Fruit fly (Drosophila melanogaster): Measurements from ENCODE around the gene CG12795.

CG12795 gene

DNA sequence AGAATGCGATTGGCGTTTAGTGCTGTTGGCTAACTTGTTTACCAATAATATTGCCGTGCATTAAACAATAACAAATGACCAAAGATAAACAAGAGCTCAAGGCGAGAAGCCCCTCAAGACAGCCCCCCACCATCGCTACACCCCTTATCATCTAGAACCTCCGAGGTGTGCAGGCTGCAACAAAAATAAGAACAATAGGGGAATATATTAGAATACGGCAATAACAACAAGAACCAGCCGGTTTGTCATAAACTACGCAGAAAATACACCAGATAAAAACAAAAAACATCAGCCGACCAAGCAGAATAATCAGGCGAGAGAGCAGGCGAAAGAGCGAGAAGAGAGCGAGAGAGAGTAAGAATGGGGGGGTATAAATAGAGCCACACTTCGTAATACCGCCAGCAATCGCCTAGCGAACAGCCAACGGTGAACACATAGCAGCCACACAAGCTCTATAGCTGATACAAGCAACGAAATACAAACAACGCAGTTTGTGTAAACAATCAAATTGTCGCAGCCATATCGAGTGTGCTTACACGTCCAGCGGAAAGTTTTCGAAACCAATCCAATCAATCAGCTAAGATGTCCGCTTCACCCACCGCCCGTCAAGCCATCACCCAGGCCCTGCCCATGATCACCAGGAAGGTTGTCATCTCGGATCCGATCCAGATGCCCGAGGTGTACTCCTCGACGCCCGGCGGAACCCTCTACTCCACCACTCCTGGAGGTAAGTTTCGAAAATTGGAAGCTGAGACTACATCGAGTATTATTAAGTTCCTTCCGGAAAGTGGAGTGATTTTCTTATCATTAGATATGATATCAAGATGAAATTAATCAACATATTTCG lies 26.0 kb downstream of the CG12795 start, which contains the start of gene Thor (continued):
- TF ChIP-seq CG14965 (GFP tag; optimal IDR thresholded peaks at IDR 0.05; ENCODE audit: borderline replicate concordance) = peak; percentile 41
- peak; percentile 55; the same call in 1 of the 3 replicates for TF ChIP-seq mld (GFP tag; IDR thresholded peaks at IDR 0.05; ENCODE audit: partially characterized antibody)
- peak; percentile 71 for TF ChIP-seq CG17568 (GFP tag; optimal IDR thresholded peaks at IDR 0.05)
- TF ChIP-seq fd102C (GFP tag; optimal IDR thresholded peaks at IDR 0.05) = no peak
- TF ChIP-seq ATbp (GFP tag; optimal IDR thresholded peaks at IDR 0.05) = peak; percentile 74
- TF ChIP-seq sima (GFP tag; optimal IDR thresholded peaks at IDR 0.05) = no peak
- peak; percentile 71 for TF ChIP-seq nau (GFP tag; optimal IDR thresholded peaks at IDR 0.05)
- peak; percentile 17 for TF ChIP-seq trh (GFP tag; optimal IDR thresholded peaks at IDR 0.05)
- no peak for TF ChIP-seq CG10366 (GFP tag; IDR thresholded peaks at IDR 0.05)
- TF ChIP-seq gt (GFP tag; IDR thresholded peaks at IDR 0.05) = no peak; the same call in 1 of the 2 replicates
- TF ChIP-seq slbo (GFP tag; IDR thresholded peaks at IDR 0.05) = peak; percentile 73
- no peak for TF ChIP-seq ro (GFP tag; IDR thresholded peaks at IDR 0.05)
- TF ChIP-seq CG2116 (GFP tag; optimal IDR thresholded peaks at IDR 0.05) = no peak
- peak; percentile 58 for TF ChIP-seq CG10321 (GFP tag; IDR thresholded peaks at IDR 0.05)
- peak; percentile 12 for TF ChIP-seq Lhr (GFP tag; optimal IDR thresholded peaks at IDR 0.05)
- TF ChIP-seq zf30C (GFP tag; optimal IDR thresholded peaks at IDR 0.05) = peak; percentile 29
- peak; percentile 97 for TF ChIP-seq HLHmδ (GFP tag; optimal IDR thresholded peaks at IDR 0.05)
- peak; percentile 61 for TF ChIP-seq CG17829 (tag; optimal IDR thresholded peaks at IDR 0.05)
- no peak for TF ChIP-seq Sin3A (optimal IDR thresholded peaks at IDR 0.05)
- TF ChIP-seq CG10431 (GFP tag; optimal IDR thresholded peaks at IDR 0.05) = peak; percentile 84
- peak; percentile 57 for TF ChIP-seq p53 (GFP tag; optimal IDR thresholded peaks at IDR 0.05)
- no peak for TF ChIP-seq CG18476 (GFP tag; optimal IDR thresholded peaks at IDR 0.05)
- no peak for TF ChIP-seq CG6689 (GFP tag; IDR thresholded peaks at IDR 0.05)
- TF ChIP-seq sqz (GFP tag; optimal IDR thresholded peaks at IDR 0.05) = peak; percentile 83
- peak; percentile 75 for TF ChIP-seq Hey (tag; optimal IDR thresholded peaks at IDR 0.05)
- no peak for TF ChIP-seq tio (GFP tag; optimal IDR thresholded peaks at IDR 0.05)
- peak; percentile 57; the same call in 1 of the 3 replicates for TF ChIP-seq CG11695 (GFP tag; IDR thresholded peaks at IDR 0.05)
- TF ChIP-seq hth (optimal IDR thresholded peaks at IDR 0.05) = no peak
- peak; percentile 48 for TF ChIP-seq scrt (GFP tag; optimal IDR thresholded peaks at IDR 0.05)
- TF ChIP-seq sim (GFP tag; IDR thresholded peaks at IDR 0.05) = peak; percentile 69; the same call in 1 of the 2 replicates
- peak; percentile 35 for TF ChIP-seq Xbp1 (GFP tag; optimal IDR thresholded peaks at IDR 0.05)
- TF ChIP-seq CG32532 (GFP tag; IDR thresholded peaks at IDR 0.05) = peak; percentile 84
- no peak for TF ChIP-seq CG3995 (GFP tag; optimal IDR thresholded peaks at IDR 0.05)
- 0 out of 3 replicates have a peak, but pooled peaks have one; percentile 9 for TF ChIP-seq CG2889 (GFP tag; IDR thresholded peaks at IDR 0.05)
- TF ChIP-seq stwl (tag; optimal IDR thresholded peaks at IDR 0.05) = no peak
- TF ChIP-seq hb (GFP tag; IDR thresholded peaks at IDR 0.05; ENCODE audit: partially characterized antibody) = no peak
- TF ChIP-seq Usf (GFP tag; optimal IDR thresholded peaks at IDR 0.05) = no peak
- TF ChIP-seq Eip74EF (GFP tag; optimal IDR thresholded peaks at IDR 0.05) = peak in 1 of 2 experiments; percentile 45
- TF ChIP-seq CG10267 (tag; optimal IDR thresholded peaks at IDR 0.05) = peak; percentile 28
- TF ChIP-seq dmrt11E (tag; optimal IDR thresholded peaks at IDR 0.05) = peak; percentile 9
- no peak for TF ChIP-seq jigr1 (GFP tag; IDR thresholded peaks at IDR 0.05)
- peak; percentile 48; the same call in 1 of the 2 replicates for TF ChIP-seq sna (GFP tag; IDR thresholded peaks at IDR 0.05; ENCODE audit: partially characterized antibody)
- peak; percentile 40 for TF ChIP-seq CG4424 (GFP tag; optimal IDR thresholded peaks at IDR 0.05)
- peak; percentile 75 for TF ChIP-seq pb (GFP tag; optimal IDR thresholded peaks at IDR 0.05)
- peak; percentile 80 for TF ChIP-seq CG7987 (GFP tag; optimal IDR thresholded peaks at IDR 0.05)
- TF ChIP-seq tll (GFP tag; optimal IDR thresholded peaks at IDR 0.05) = no peak
- no peak for TF ChIP-seq CG15073 (GFP tag; optimal IDR thresholded peaks at IDR 0.05)
- TF ChIP-seq klu (GFP tag; IDR thresholded peaks at IDR 0.05) = no peak
